Worm (Caenorhabditis elegans) whole organism, late embryonic: ENCODE results near the gene B0495.9.

Experiments
- C08G9.2 ChIP-seq: sonication (generic microtip); optimal IDR thresholded peaks from 2 replicates; lab custom pipeline; 2016; ENCODE audit warnings: mild to moderate bottlenecking, missing genetic modification characterization, moderate library complexity, missing compliant biosample characterization
- C38D4.7 ChIP-seq: fragments of 200-800 bp; sonication (Bioruptor generic); optimal IDR thresholded peaks from 2 replicates; lab custom pipeline; 2018; ENCODE audit warnings: mild to moderate bottlenecking, missing genetic modification characterization, moderate library complexity, missing compliant biosample characterization
- F13H6.1 ChIP-seq: sonication (generic microtip); optimal IDR thresholded peaks from 2 replicates; lab custom pipeline; 2016; ENCODE audit warnings: missing genetic modification characterization, missing compliant biosample characterization
- T23F11.4 ChIP-seq: fragments of 200-800 bp; sonication (Bioruptor generic); optimal IDR thresholded peaks from 2 replicates; lab custom pipeline; 2018; ENCODE audit warnings: mild to moderate bottlenecking, missing genetic modification characterization, missing compliant biosample characterization
- ceh-14 ChIP-seq: sonication (generic microtip); optimal IDR thresholded peaks from 2 replicates; lab custom pipeline; 2016; ENCODE audit warnings: missing genotype, missing genetic modification characterization, missing compliant biosample characterization
- ceh-18 ChIP-seq: sonication (generic microtip); optimal IDR thresholded peaks from 2 replicates; lab custom pipeline; 2016; ENCODE audit warnings: missing genetic modification characterization, missing compliant biosample characterization
- ceh-19 ChIP-seq: fragments of 200-800 bp; sonication (Bioruptor generic); optimal IDR thresholded peaks from 2 replicates; lab custom pipeline; 2018; ENCODE audit warnings: mild to moderate bottlenecking, missing genetic modification characterization, missing compliant biosample characterization
- ceh-31 ChIP-seq: sonication (generic microtip); optimal IDR thresholded peaks from 2 replicates; lab custom pipeline; 2016; ENCODE audit warnings: missing genetic modification characterization, missing compliant biosample characterization
- ceh-45 ChIP-seq: fragments of 200-800 bp; sonication (Bioruptor generic); IDR thresholded peaks from 2 replicates; pipeline ENCODE4 v1.3.6; 2022; ENCODE audit warnings: missing genetic modification reagents, missing genetic modification characterization, missing compliant biosample characterization
- dve-1 ChIP-seq: sonication (generic microtip); optimal IDR thresholded peaks from 2 replicates; lab custom pipeline; 2017; ENCODE audit warnings: antibody characterized with exemption, mild to moderate bottlenecking, missing genetic modification characterization, missing compliant biosample characterization
- elt-2 ChIP-seq: sonication (generic microtip); optimal IDR thresholded peaks from 2 replicates; lab custom pipeline; 2016; ENCODE audit warnings: missing genetic modification reagents, missing genetic modification characterization, missing compliant biosample characterization
- fkh-10 ChIP-seq: fragments of 150-350 bp; optimal IDR thresholded peaks from 2 replicates; lab custom pipeline; 2014; ENCODE audit warnings: missing biosample characterization, missing genetic modification reagents, missing genetic modification characterization
- fkh-6 ChIP-seq: sonication (generic microtip); optimal IDR thresholded peaks from 2 replicates; lab custom pipeline; 2016; ENCODE audit warnings: missing genetic modification characterization, missing compliant biosample characterization
- hlh-15 ChIP-seq: sonication (generic microtip); optimal IDR thresholded peaks from 2 replicates; lab custom pipeline; 2016; ENCODE audit warnings: missing genetic modification characterization, missing compliant biosample characterization
- hlh-30 ChIP-seq: sonication (generic microtip); optimal IDR thresholded peaks from 2 replicates; lab custom pipeline; 2017; ENCODE audit warnings: antibody characterized with exemption, missing genetic modification characterization, missing compliant biosample characterization; ENCODE audit not compliant: insufficient read depth
- hlh-6 ChIP-seq: sonication (generic microtip); optimal IDR thresholded peaks from 2 replicates; lab custom pipeline; 2016; ENCODE audit warnings: missing genotype, missing genetic modification characterization, missing compliant biosample characterization
- lim-6 ChIP-seq: sonication (generic microtip); optimal IDR thresholded peaks from 2 replicates; lab custom pipeline; 2016; ENCODE audit warnings: missing genetic modification characterization, missing compliant biosample characterization
- lin-11 ChIP-seq: fragments of 200-800 bp; sonication (Bioruptor generic); optimal IDR thresholded peaks from 2 replicates; lab custom pipeline; 2018; ENCODE audit warnings: mild to moderate bottlenecking, missing genetic modification characterization, missing compliant biosample characterization
- madf-2 ChIP-seq: sonication (generic microtip); optimal IDR thresholded peaks from 2 replicates; lab custom pipeline; 2017; ENCODE audit warnings: missing genetic modification characterization, missing compliant biosample characterization
- mec-3 ChIP-seq: sonication (generic microtip); optimal IDR thresholded peaks from 2 replicates; lab custom pipeline; 2016; ENCODE audit warnings: borderline replicate concordance, missing genetic modification characterization, missing compliant biosample characterization
- nfya-1 ChIP-seq: sonication (generic microtip); optimal IDR thresholded peaks from 2 replicates; lab custom pipeline; 2017; ENCODE audit warnings: missing genetic modification characterization, mild to moderate bottlenecking, missing compliant biosample characterization, antibody characterized with exemption, moderate library complexity
- nhr-232 ChIP-seq: sonication (generic microtip); optimal IDR thresholded peaks from 2 replicates; lab custom pipeline; 2016; ENCODE audit warnings: missing genetic modification characterization, missing compliant biosample characterization
- npax-4 ChIP-seq: sonication (generic microtip); optimal IDR thresholded peaks from 2 replicates; lab custom pipeline; 2016; ENCODE audit warnings: missing genetic modification characterization, missing compliant biosample characterization
- pax-1 ChIP-seq: fragments of 150-350 bp; optimal IDR thresholded peaks from 2 replicates; lab custom pipeline; 2014; ENCODE audit warnings: missing biosample characterization, missing genetic modification characterization
- pha-2 ChIP-seq: sonication (generic microtip); optimal IDR thresholded peaks from 2 replicates; lab custom pipeline; 2017; ENCODE audit warnings: mild to moderate bottlenecking, missing genetic modification characterization, missing compliant biosample characterization
- pqm-1 ChIP-seq: sonication (generic microtip); optimal IDR thresholded peaks from 2 replicates; lab custom pipeline; 2016; ENCODE audit warnings: missing genetic modification characterization, missing compliant biosample characterization
- pros-1 ChIP-seq: fragments of 150-350 bp; optimal IDR thresholded peaks from 2 replicates; lab custom pipeline; 2014; ENCODE audit warnings: missing biosample characterization, missing genetic modification reagents, missing genetic modification characterization
- ref-2 ChIP-seq: sonication (generic microtip); optimal IDR thresholded peaks from 2 replicates; lab custom pipeline; 2016; ENCODE audit warnings: missing genetic modification characterization, missing compliant biosample characterization
- rnt-1 ChIP-seq: sonication (generic microtip); optimal IDR thresholded peaks from 2 replicates; lab custom pipeline; 2016; ENCODE audit warnings: missing genetic modification characterization, missing compliant biosample characterization
- sox-4 ChIP-seq: sonication (generic microtip); optimal IDR thresholded peaks from 2 replicates; lab custom pipeline; 2017; ENCODE audit warnings: mild to moderate bottlenecking, missing genetic modification characterization, inconsistent platforms, missing compliant biosample characterization
- tbx-2 ChIP-seq: sonication (generic microtip); optimal IDR thresholded peaks from 2 replicates; lab custom pipeline; 2016; ENCODE audit warnings: missing genetic modification characterization, missing compliant biosample characterization
- tbx-7 ChIP-seq: sonication (generic microtip); optimal IDR thresholded peaks from 2 replicates; lab custom pipeline; 2016; ENCODE audit warnings: missing genotype, missing genetic modification characterization, missing compliant biosample characterization
- unc-3 ChIP-seq, 2 experiments: fragments of 200-800 bp in 1 of 2; sonication (Bioruptor generic) in 1 of 2; sonication (generic microtip) in 1 of 2; conservative IDR thresholded peaks in 1 of 2; optimal IDR thresholded peaks in 1 of 2; 2 replicates each; pipeline versions ENCODE4 v1.3.6 to Lab custom; 2016 to 2022; ENCODE audit warnings: missing compliant biosample characterization in 2 of 2, missing genetic modification characterization in 2 of 2, missing genetic modification reagents in 1 of 2
- unc-42 ChIP-seq: sonication (generic microtip); optimal IDR thresholded peaks from 2 replicates; lab custom pipeline; 2016; ENCODE audit warnings: missing genotype, missing genetic modification characterization, missing compliant biosample characterization
- unc-55 ChIP-seq: sonication (generic microtip); optimal IDR thresholded peaks from 2 replicates; lab custom pipeline; 2017; ENCODE audit warnings: missing biosample characterization, missing genetic modification reagents, missing genetic modification characterization
- unc-86 ChIP-seq: sonication (generic microtip); optimal IDR thresholded peaks from 2 replicates; lab custom pipeline; 2016; ENCODE audit warnings: missing genetic modification characterization, missing compliant biosample characterization
- zip-5 ChIP-seq: sonication (generic microtip); optimal IDR thresholded peaks from 2 replicates; lab custom pipeline; 2016; ENCODE audit warnings: missing genetic modification characterization, missing compliant biosample characterization

B0495.9 gene

ce11 chrII:7676307-7676905 lies 32.1 kb downstream of the B0495.9 start:
- no peak for TF ChIP-seq C38D4.7 (GFP tag; lab: Kevin White, UChicago)
- no peak for TF ChIP-seq unc-86 (tag; lab: Kevin White, UChicago)
- no peak for TF ChIP-seq pha-2
- TF ChIP-seq ceh-18 (tag; lab: Kevin White, UChicago): peak; percentile 10
- TF ChIP-seq lim-6: peak; percentile 19
- peak; percentile 2 for TF ChIP-seq ref-2 (tag; lab: Kevin White, UChicago)
- TF ChIP-seq elt-2 (tag; lab: Kevin White, UChicago): peak; percentile 9
- TF ChIP-seq hlh-6 (tag; lab: Kevin White, UChicago): peak; percentile 19
- no peak for TF ChIP-seq rnt-1
- TF ChIP-seq ceh-31 (tag; lab: Kevin White, UChicago): peak; percentile 49
- no peak for TF ChIP-seq fkh-6 (tag; lab: Kevin White, UChicago)
- peak; percentile 29 for TF ChIP-seq unc-42
- peak; percentile 39 for TF ChIP-seq fkh-10 (GFP tag; lab: Kevin White, UChicago)
- TF ChIP-seq lin-11 (tag; lab: Kevin White, UChicago): peak; percentile 6
- TF ChIP-seq tbx-2: peak; percentile 47
- peak; percentile 27 for TF ChIP-seq nfya-1
- TF ChIP-seq pqm-1: no peak
- peak; percentile 37 for TF ChIP-seq ceh-14 (tag; lab: Kevin White, UChicago)
- TF ChIP-seq ceh-19: peak; percentile 11
- TF ChIP-seq T23F11.4: peak; percentile 33
- no peak for TF ChIP-seq hlh-30 (tag; lab: Kevin White, UChicago)
- TF ChIP-seq unc-55 (GFP tag; lab: Kevin White, UChicago): peak; percentile 4
- peak; percentile 7 for TF ChIP-seq madf-2 (tag; lab: Kevin White, UChicago)

DNA sequence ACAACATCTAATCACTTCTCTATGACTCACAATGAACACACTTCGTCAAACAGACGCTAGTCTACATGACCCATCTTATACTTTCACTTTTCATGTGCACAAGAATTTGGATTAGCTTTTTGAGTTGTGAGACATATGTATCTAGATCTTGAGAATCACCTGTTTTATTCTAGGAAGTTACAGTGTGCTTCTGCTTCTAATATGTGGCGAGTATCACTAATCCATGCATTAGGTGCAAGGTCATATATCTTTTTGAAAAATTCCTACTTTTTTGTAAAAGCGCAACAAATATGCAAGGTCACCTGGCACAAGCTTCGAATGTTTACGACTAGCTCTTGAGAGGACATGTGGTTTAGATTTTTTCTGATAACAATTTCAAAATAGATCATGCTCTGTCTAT lies 32.8 kb downstream of the B0495.9 start:
- TF ChIP-seq lin-11 (tag; lab: Kevin White, UChicago) (no peak), pax-1 (no peak), zip-5 (no peak), dve-1 (no peak), sox-4 (no peak), rnt-1 (no peak), nfya-1 (no peak), mec-3 (tag; lab: Kevin White, UChicago) (no peak), unc-3 (GFP tag; conservative IDR thresholded peaks at IDR 0.05; lab: Robert Waterston, UW) (no peak), unc-3 (tag; optimal IDR thresholded peaks at IDR 0.05; lab: Kevin White, UChicago) (no peak), fkh-10 (GFP tag; lab: Kevin White, UChicago) (no peak)

ce11 chrII:7671705-7672104 lies 36.8 kb downstream of the B0495.9 start, which contains the start of gene lir-1:
Gene lir-1 (plus strand): TSS chrII:7672005.
- TF ChIP-seq hlh-15 (tag; lab: Kevin White, UChicago) (no peak), nhr-232 (tag; lab: Kevin White, UChicago) (no peak), tbx-2 (no peak)

DNA sequence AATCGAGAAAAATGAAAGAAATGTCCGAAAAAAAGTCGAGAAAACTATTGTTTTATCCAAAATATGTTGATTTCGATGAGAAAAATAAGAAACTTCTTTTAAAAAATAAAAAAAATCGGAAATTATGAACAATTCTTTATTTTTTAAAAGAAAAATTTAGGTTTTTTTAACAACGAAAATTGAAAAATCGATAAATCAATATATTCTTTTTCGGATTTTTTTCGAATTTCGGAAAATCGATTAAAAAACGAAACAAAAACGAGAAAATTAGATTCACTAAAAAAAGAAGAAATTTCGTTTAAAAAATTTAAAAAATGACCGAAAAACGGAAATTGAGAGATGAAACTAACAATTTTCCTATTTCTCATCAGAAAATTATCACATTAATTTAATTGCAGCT lies 38.5 kb downstream of the B0495.9 start:
- no peak for TF ChIP-seq F13H6.1 (tag; lab: Kevin White, UChicago)
- TF ChIP-seq ceh-45 (GFP tag; lab: Robert Waterston, UW): no peak
- TF ChIP-seq tbx-7: no peak
- TF ChIP-seq C08G9.2 (tag; lab: Kevin White, UChicago): no peak
- TF ChIP-seq sox-4: no peak
- no peak for TF ChIP-seq npax-4
- no peak for TF ChIP-seq hlh-15 (tag; lab: Kevin White, UChicago)
- no peak for TF ChIP-seq pros-1
- TF ChIP-seq ceh-14 (tag; lab: Kevin White, UChicago): no peak
- TF ChIP-seq, all 69 proteins: peak for 0
